Fruit fly (Drosophila melanogaster): ENCODE results near the gene Ret.

Ret gene

dm6 chr2L:21237048-21237747 lies 38.6 kb upstream of the Ret start, which contains the start of gene Hr39:
Hr39 (plus strand) TSS chr2L:21237250.
- peak; percentile 4 for TF ChIP-seq fru (GFP tag; optimal IDR thresholded peaks at IDR 0.05)
- TF ChIP-seq OdsH (GFP tag; optimal IDR thresholded peaks at IDR 0.05) = peak; percentile 16
- no peak for TF ChIP-seq CG32264 (GFP tag; optimal IDR thresholded peaks at IDR 0.05)
- peak; percentile 18 for TF ChIP-seq HLH106 (tag; optimal IDR thresholded peaks at IDR 0.05)
- TF ChIP-seq CrebA (GFP tag; optimal IDR thresholded peaks at IDR 0.05; ENCODE audit: borderline replicate concordance) = no peak
- TF ChIP-seq Rel (GFP tag; optimal IDR thresholded peaks at IDR 0.05) = no peak
- peak; percentile 38 for TF ChIP-seq Rel (tag; optimal IDR thresholded peaks at IDR 0.05)
- no peak for TF ChIP-seq h (GFP tag; optimal IDR thresholded peaks at IDR 0.05)
- peak; percentile 1 for TF ChIP-seq Myc (optimal IDR thresholded peaks at IDR 0.05)
- TF ChIP-seq Hr83 (GFP tag; optimal IDR thresholded peaks at IDR 0.05; ENCODE audit: poor library complexity, severe bottlenecking) = peak; percentile 85
- no peak for TF ChIP-seq rgr (GFP tag; optimal IDR thresholded peaks at IDR 0.05)
- TF ChIP-seq Vsx2 (GFP tag; optimal IDR thresholded peaks at IDR 0.05; ENCODE audit: partially characterized antibody) = peak; percentile 53
- no peak for TF ChIP-seq sv (GFP tag; optimal IDR thresholded peaks at IDR 0.05)
- TF ChIP-seq Dif (GFP tag; optimal IDR thresholded peaks at IDR 0.05; ENCODE audit: partially characterized antibody) = peak; percentile 24
- TF ChIP-seq sage (GFP tag; optimal IDR thresholded peaks at IDR 0.05) = no peak
- TF ChIP-seq dl (GFP tag; optimal IDR thresholded peaks at IDR 0.05; ENCODE audit: insufficient read depth in 1 of 2, partially characterized antibody in 2 of 2) = peak in 1 of 2 experiments; percentile 21
- no peak for TF ChIP-seq brk (GFP tag; optimal IDR thresholded peaks at IDR 0.05)

DNA sequence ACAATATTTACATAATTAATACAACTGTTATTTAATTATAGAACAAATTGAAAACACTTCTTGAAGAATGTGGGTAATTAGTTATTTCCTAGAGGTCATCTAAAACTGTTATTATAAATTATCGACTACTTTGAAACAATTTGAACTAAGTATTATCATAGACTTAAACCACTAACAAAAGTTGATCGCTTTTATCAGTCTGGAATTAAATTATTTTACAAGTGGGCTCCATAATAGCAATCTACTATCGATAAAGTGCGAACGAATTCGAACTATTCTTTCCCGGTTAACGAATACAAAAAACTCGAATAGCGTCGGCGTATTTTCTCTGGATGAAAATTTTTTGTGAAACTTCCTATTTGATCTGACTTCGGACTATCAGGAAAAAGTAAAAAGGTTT lies 38.1 kb upstream of the Ret start, which contains the start of gene CG31626:
Gene CG31626 (minus strand): TSS at position 101 of the 400 bp plus-strand sequence.
- TF ChIP-seq Sp1 (GFP tag; optimal IDR thresholded peaks at IDR 0.05) = no peak
- no peak for TF ChIP-seq Rel (GFP tag; optimal IDR thresholded peaks at IDR 0.05)
- no peak for TF ChIP-seq Rel (tag; optimal IDR thresholded peaks at IDR 0.05)
- no peak for TF ChIP-seq N (GFP tag; optimal IDR thresholded peaks at IDR 0.05)
- no peak for TF ChIP-seq Mio (GFP tag; optimal IDR thresholded peaks at IDR 0.05)
- no peak for TF ChIP-seq Hr83 (GFP tag; optimal IDR thresholded peaks at IDR 0.05; ENCODE audit: poor library complexity, severe bottlenecking)
- no peak for TF ChIP-seq pan (optimal IDR thresholded peaks at IDR 0.05)
- TF ChIP-seq sv (GFP tag; optimal IDR thresholded peaks at IDR 0.05) = no peak
- no peak for TF ChIP-seq rgr (GFP tag; optimal IDR thresholded peaks at IDR 0.05)
- no peak for TF ChIP-seq sage (GFP tag; optimal IDR thresholded peaks at IDR 0.05)
- no peak for TF ChIP-seq br (GFP tag; optimal IDR thresholded peaks at IDR 0.05)
- TF ChIP-seq CG32264 (GFP tag; optimal IDR thresholded peaks at IDR 0.05) = no peak

- TF ChIP-seq sv (GFP tag; optimal IDR thresholded peaks at IDR 0.05) (no peak), Rel (GFP tag; optimal IDR thresholded peaks at IDR 0.05) (no peak), Rel (tag; optimal IDR thresholded peaks at IDR 0.05) (no peak), woc (GFP tag; optimal IDR thresholded peaks at IDR 0.05) (no peak), ey (GFP tag; optimal IDR thresholded peaks at IDR 0.05) (no peak)
These were observed 36.9 kb upstream of the Ret start for dm6 chr2L:21235463-21235862.

- TF ChIP-seq woc (GFP tag; optimal IDR thresholded peaks at IDR 0.05) = no peak
- TF ChIP-seq sv (GFP tag; optimal IDR thresholded peaks at IDR 0.05) = no peak
- no peak for TF ChIP-seq CG32264 (GFP tag; optimal IDR thresholded peaks at IDR 0.05)
- no peak for TF ChIP-seq dmrt93B (GFP tag; optimal IDR thresholded peaks at IDR 0.05)
- no peak for TF ChIP-seq Hr78 (GFP tag; optimal IDR thresholded peaks at IDR 0.05)
- TF ChIP-seq Jra (GFP tag; optimal IDR thresholded peaks at IDR 0.05) = no peak
- no peak for TF ChIP-seq brk (GFP tag; optimal IDR thresholded peaks at IDR 0.05)
- no peak for TF ChIP-seq usp (GFP tag; optimal IDR thresholded peaks at IDR 0.05)
- no peak for TF ChIP-seq br (GFP tag; optimal IDR thresholded peaks at IDR 0.05)
- TF ChIP-seq Rel (GFP tag; optimal IDR thresholded peaks at IDR 0.05) = no peak
- no peak for TF ChIP-seq Rel (tag; optimal IDR thresholded peaks at IDR 0.05)
- TF ChIP-seq Dfd (GFP tag; optimal IDR thresholded peaks at IDR 0.05) = no peak
- no peak for TF ChIP-seq lola (GFP tag; optimal IDR thresholded peaks at IDR 0.05)
- TF ChIP-seq Dif (GFP tag; optimal IDR thresholded peaks at IDR 0.05; ENCODE audit: partially characterized antibody) = no peak
- TF ChIP-seq foxo (GFP tag; optimal IDR thresholded peaks at IDR 0.05) = no peak
- no peak for TF ChIP-seq pan (optimal IDR thresholded peaks at IDR 0.05)
- no peak for TF ChIP-seq Hr83 (GFP tag; optimal IDR thresholded peaks at IDR 0.05; ENCODE audit: poor library complexity, severe bottlenecking)
- no peak for TF ChIP-seq dl (GFP tag; optimal IDR thresholded peaks at IDR 0.05; ENCODE audit: insufficient read depth in 1 of 2, partially characterized antibody in 2 of 2)
These were observed 35.9 kb upstream of the Ret start for dm6 chr2L:21234388-21234984.
